Fruit fly (Drosophila melanogaster) whole organism, wandering third instar larva: ENCODE results near the gene CG33124.

Experiments used
- Rel ChIP-seq, 2 experiments: fragments of 200-800 bp; sonication (Bioruptor generic) in 1 of 2; optimal IDR thresholded peaks; 2 replicates in 1 of 2; 3 replicates in 1 of 2; lab custom pipeline; 2016 to 2019; ENCODE audit warnings: mild to moderate bottlenecking in 2 of 2, missing biosample characterization in 2 of 2, missing genetic modification characterization in 2 of 2, moderate library complexity in 1 of 2
- Sp1 ChIP-seq: fragments of 200-800 bp; sonication (Bioruptor generic); optimal IDR thresholded peaks from 3 replicates; lab custom pipeline; 2019; ENCODE audit warnings: missing biosample characterization, mild to moderate bottlenecking, missing genetic modification characterization, moderate library complexity
- lola ChIP-seq: fragments of >200 bp; optimal IDR thresholded peaks from 2 replicates; lab custom pipeline; 2017; ENCODE audit warnings: missing biosample characterization, missing genetic modification characterization
- psq ChIP-seq: fragments of 200-800 bp; sonication (Bioruptor generic); optimal IDR thresholded peaks from 3 replicates; lab custom pipeline; 2017; ENCODE audit warnings: missing biosample characterization, mild to moderate bottlenecking, missing genetic modification characterization, moderate library complexity

dm6 chr2L:2254950-2255349, 46.0 kb upstream of the CG33124 start, which contains the start of gene Send1:
- no peak for TF ChIP-seq Sp1
- no peak for TF ChIP-seq Rel (GFP tag; optimal IDR thresholded peaks at IDR 0.05; lab: Kevin White, UChicago)
- no peak for TF ChIP-seq Rel (tag; optimal IDR thresholded peaks at IDR 0.05; lab: Kevin White, UChicago)
- no peak for TF ChIP-seq lola (GFP tag; lab: Kevin White, UChicago)
- TF ChIP-seq psq (GFP tag; lab: Kevin White, UChicago), result no peak
